Fruit fly (Drosophila melanogaster): ENCODE measurements around the gene Dpck.

- no peak for TF ChIP-seq CG14655 (GFP tag; optimal IDR thresholded peaks at IDR 0.05)
- TF ChIP-seq CG9948 (tag; optimal IDR thresholded peaks at IDR 0.05) = no peak
- TF ChIP-seq EcR (GFP tag; optimal IDR thresholded peaks at IDR 0.05) = no peak
- no peak for TF ChIP-seq fd96Ca (GFP tag; IDR thresholded peaks at IDR 0.05)
- TF ChIP-seq CG8159 (tag; optimal IDR thresholded peaks at IDR 0.05) = no peak
- TF ChIP-seq CG34367 (tag; optimal IDR thresholded peaks at IDR 0.05) = no peak
- TF ChIP-seq CG17806 (tag; optimal IDR thresholded peaks at IDR 0.05) = no peak
- no peak for TF ChIP-seq D1 (tag; optimal IDR thresholded peaks at IDR 0.05)
- TF ChIP-seq CG32121 (GFP tag; IDR thresholded peaks at IDR 0.05) = no peak
Observed at dm6 chr3R:7105503-7106164, 23.7 kb downstream of the Dpck start.
